Worm (Caenorhabditis elegans) whole organism, young adult: ENCODE results near the gene F53A9.8.

ENCODE experiments used
- F52B5.7 ChIP-seq: sonication (generic microtip); optimal IDR thresholded peaks from 2 replicates; lab custom pipeline; 2016; ENCODE audit warnings: mild to moderate bottlenecking, missing genetic modification characterization, missing compliant biosample characterization
- K12H6.12 ChIP-seq: fragments of 200-800 bp; sonication (Bioruptor generic); optimal IDR thresholded peaks from 2 replicates; lab custom pipeline; 2018; ENCODE audit warnings: mild to moderate bottlenecking, missing genetic modification characterization, missing compliant biosample characterization
- ama-1 ChIP-seq, 3 experiments: fragments of 150-350 bp in 1 of 3; sonication (generic microtip) in 2 of 3; optimal IDR thresholded peaks; 2 replicates each; lab custom pipeline; 2014 to 2018; ENCODE audit warnings: missing biosample characterization in 2 of 3, missing genetic modification characterization in 2 of 3, missing genetic modification reagents in 2 of 3
- cebp-1 ChIP-seq, 2 experiments: fragments of 200-800 bp in 1 of 2; sonication (Bioruptor generic) in 1 of 2; sonication (generic microtip) in 1 of 2; IDR thresholded peaks in 1 of 2; optimal IDR thresholded peaks in 1 of 2; 2 replicates each; pipeline versions ENCODE4 v1.3.6 to Lab custom; 2017 to 2022; ENCODE audit warnings: missing compliant biosample characterization in 2 of 2, missing genetic modification characterization in 2 of 2, mild to moderate bottlenecking in 1 of 2, missing genetic modification reagents in 1 of 2, moderate library complexity in 1 of 2
- dpff-1 ChIP-seq: sonication (generic microtip); optimal IDR thresholded peaks from 2 replicates; lab custom pipeline; 2017; ENCODE audit warnings: mild to moderate bottlenecking, missing genetic modification characterization, missing compliant biosample characterization
- egl-44 ChIP-seq: fragments of 200-800 bp; sonication (Bioruptor generic); IDR thresholded peaks from 2 replicates; pipeline ENCODE4 v1.3.6; 2022; ENCODE audit warnings: missing genetic modification reagents, missing genetic modification characterization, missing compliant biosample characterization
- ets-4 ChIP-seq: fragments of 200-800 bp; sonication (Bioruptor generic); optimal IDR thresholded peaks from 2 replicates; lab custom pipeline; 2018; ENCODE audit warnings: mild to moderate bottlenecking, missing genetic modification characterization, missing compliant biosample characterization
- him-1 ChIP-seq: sonication (generic microtip); optimal IDR thresholded peaks from 2 replicates; lab custom pipeline; 2016; ENCODE audit warnings: missing genotype, missing genetic modification reagents, missing genetic modification characterization, missing compliant biosample characterization
- lir-1 ChIP-seq: fragments of 200-800 bp; sonication (Bioruptor generic); conservative IDR thresholded peaks from 2 replicates; pipeline ENCODE4 v1.3.6; 2022; ENCODE audit warnings: missing genetic modification reagents, missing genetic modification characterization, missing compliant biosample characterization
- nhr-179 ChIP-seq: sonication (generic microtip); optimal IDR thresholded peaks from 2 replicates; lab custom pipeline; 2016; ENCODE audit warnings: mild to moderate bottlenecking, missing genetic modification characterization, missing compliant biosample characterization
- rpc-1 ChIP-seq, 2 experiments: fragments of 150-350 bp in 1 of 2; sonication (generic microtip) in 1 of 2; optimal IDR thresholded peaks; 2 replicates each; lab custom pipeline; 2014 to 2018; ENCODE audit warnings: missing biosample characterization in 1 of 2, missing genetic modification characterization in 1 of 2, missing genetic modification reagents in 1 of 2, missing genotype in 1 of 2
- snpc-4 ChIP-seq, 5 experiments: fragments of 150-350 bp in 1 of 5; sonication (generic microtip) in 4 of 5; optimal IDR thresholded peaks; 2 replicates each; lab custom pipeline; 2014 to 2018; ENCODE audit warnings: missing genetic modification characterization in 5 of 5, missing biosample characterization in 3 of 5, antibody characterized with exemption in 2 of 5, mild to moderate bottlenecking in 2 of 5, missing compliant biosample characterization in 2 of 5, missing genotype in 2 of 5, moderate library complexity in 2 of 5, missing genetic modification reagents in 1 of 5
- tbp1 ChIP-seq: fragments of 200-800 bp; sonication (Bioruptor generic); optimal IDR thresholded peaks from 2 replicates; lab custom pipeline; 2018; ENCODE audit warnings: mild to moderate bottlenecking, missing genetic modification characterization, missing compliant biosample characterization
- ztf-3 ChIP-seq: fragments of 200-800 bp; sonication (Bioruptor generic); optimal IDR thresholded peaks from 2 replicates; lab custom pipeline; 2018; ENCODE audit warnings: mild to moderate bottlenecking, missing genetic modification characterization, missing compliant biosample characterization

DNA sequence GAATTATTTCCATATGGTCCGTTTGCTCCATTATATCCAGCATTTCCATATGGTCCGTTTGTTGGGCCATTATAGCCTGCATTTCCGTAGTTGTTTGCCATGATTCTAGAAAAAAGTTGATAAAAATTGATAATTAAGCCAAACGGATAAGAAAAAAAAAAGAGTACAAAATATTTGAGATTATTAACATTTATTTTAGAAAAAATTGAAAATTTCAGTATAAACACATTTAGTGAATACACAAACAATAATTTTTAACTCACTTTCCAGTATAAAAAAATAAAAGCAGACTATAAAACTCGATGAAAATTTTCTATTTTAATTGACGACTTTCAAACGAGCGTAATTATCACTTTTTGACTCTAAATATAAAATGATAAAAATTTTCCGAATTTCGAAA, 2.0 kb upstream of the F53A9.8 start, which contains the start of gene F53A9.9:
- no peak for TF ChIP-seq tbp1
- no peak for TF ChIP-seq rpc-1 (optimal IDR thresholded peaks at IDR 0.05; lab: Kevin White, UChicago)
- no peak for TF ChIP-seq rpc-1 (tag; optimal IDR thresholded peaks at IDR 0.05; lab: Kevin White, UChicago)
- TF ChIP-seq cebp-1 (GFP tag; IDR thresholded peaks at IDR 0.05; lab: Robert Waterston, UW): no peak
- TF ChIP-seq cebp-1 (tag; optimal IDR thresholded peaks at IDR 0.05; lab: Kevin White, UChicago): no peak
- TF ChIP-seq K12H6.12 (tag; lab: Kevin White, UChicago): no peak
- no peak for TF ChIP-seq dpff-1 (tag; lab: Kevin White, UChicago)
- TF ChIP-seq nhr-179: no peak
- no peak for TF ChIP-seq ets-4 (GFP tag; lab: Kevin White, UChicago)
- TF ChIP-seq ama-1 (optimal IDR thresholded peaks at IDR 0.05; lab: Kevin White, UChicago): no peak
- TF ChIP-seq ama-1 (GFP tag; optimal IDR thresholded peaks at IDR 0.05; lab: Kevin White, UChicago): no peak
- TF ChIP-seq lir-1 (GFP tag; lab: Robert Waterston, UW): no peak
- no peak for TF ChIP-seq him-1 (tag; lab: Kevin White, UChicago)
- no peak for TF ChIP-seq snpc-4 (GFP tag; optimal IDR thresholded peaks at IDR 0.05; lab: Kevin White, UChicago)
- TF ChIP-seq snpc-4 (tag; optimal IDR thresholded peaks at IDR 0.05; lab: Kevin White, UChicago): no peak
- TF ChIP-seq egl-44 (GFP tag; lab: Robert Waterston, UW): no peak
- no peak for TF ChIP-seq ztf-3 (GFP tag; lab: Kevin White, UChicago)
- TF ChIP-seq F52B5.7 (tag; lab: Kevin White, UChicago): no peak
